Fruit fly (Drosophila melanogaster): ENCODE measurements around the gene Srp54k.

DNA sequence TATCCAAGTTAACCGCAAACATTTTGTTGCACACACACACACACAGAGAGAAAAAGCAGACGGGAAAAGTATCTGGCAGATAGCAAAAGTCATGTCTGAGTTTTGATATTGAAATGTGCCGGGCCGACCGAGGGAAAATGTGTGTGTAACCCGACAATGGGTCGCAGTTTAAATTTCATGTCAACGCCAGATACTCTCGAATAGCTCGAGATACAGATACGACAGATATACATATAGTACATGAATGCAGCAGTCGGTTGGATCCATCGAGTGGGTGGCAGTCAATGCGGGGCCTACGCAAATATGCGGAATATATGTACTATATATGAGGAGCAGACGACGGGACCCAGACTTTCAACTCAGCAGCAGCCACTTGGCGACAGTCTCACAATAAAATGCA is 23.6 kb downstream of the Srp54k start:
- TF ChIP-seq psq (optimal IDR thresholded peaks at IDR 0.05) (no peak), ttk (optimal IDR thresholded peaks at IDR 0.05) (no peak), insv (optimal IDR thresholded peaks at IDR 0.05) (no peak), Myc (optimal IDR thresholded peaks at IDR 0.05) (no peak), h (optimal IDR thresholded peaks at IDR 0.05) (no peak), Sin3A (optimal IDR thresholded peaks at IDR 0.05) (no peak)
